Worm (Caenorhabditis elegans) whole organism, early embryonic: ENCODE measurements around the gene C01G10.18.

Source experiments
- B0310.2 ChIP-seq: sonication (generic microtip); optimal IDR thresholded peaks from 2 replicates; lab custom pipeline; 2016; ENCODE audit warnings: mild to moderate bottlenecking, missing genetic modification characterization, missing compliant biosample characterization
- F13C5.2 ChIP-seq: sonication (generic microtip); optimal IDR thresholded peaks from 2 replicates; lab custom pipeline; 2017; ENCODE audit warnings: mild to moderate bottlenecking, missing genetic modification characterization, inconsistent platforms, missing compliant biosample characterization
- aly-1 ChIP-seq: sonication (generic microtip); optimal IDR thresholded peaks from 2 replicates; lab custom pipeline; 2016; ENCODE audit warnings: missing genetic modification characterization, missing compliant biosample characterization
- ama-1 ChIP-seq: fragments of 150-350 bp; optimal IDR thresholded peaks from 2 replicates; lab custom pipeline; 2014
- ceh-13 ChIP-seq: fragments of 200-800 bp; sonication (Bioruptor generic); optimal IDR thresholded peaks from 2 replicates; lab custom pipeline; 2018; ENCODE audit warnings: mild to moderate bottlenecking, missing genetic modification characterization, missing compliant biosample characterization
- ceh-36 ChIP-seq: sonication (generic microtip); optimal IDR thresholded peaks from 2 replicates; lab custom pipeline; 2016; ENCODE audit warnings: missing genetic modification characterization, inconsistent platforms, missing compliant biosample characterization
- flt-1 ChIP-seq: fragments of 200-800 bp; sonication (Bioruptor generic); IDR thresholded peaks from 2 replicates; pipeline ENCODE4 v1.3.6; 2022; ENCODE audit warnings: missing genetic modification characterization, missing compliant biosample characterization
- hmbx-1 ChIP-seq: sonication (generic microtip); optimal IDR thresholded peaks from 2 replicates; lab custom pipeline; 2016; ENCODE audit warnings: mild to moderate bottlenecking, missing genetic modification characterization, missing compliant biosample characterization
- hnd-1 ChIP-seq: sonication (generic microtip); optimal IDR thresholded peaks from 2 replicates; lab custom pipeline; 2016; ENCODE audit warnings: missing genetic modification characterization, missing compliant biosample characterization
- pes-1 ChIP-seq: fragments of 200-800 bp; sonication (Bioruptor generic); IDR thresholded peaks from 2 replicates; pipeline ENCODE4 v1.3.6; 2022; ENCODE audit warnings: missing genetic modification reagents, missing genetic modification characterization, missing compliant biosample characterization
- scrt-1 ChIP-seq: fragments of 200-800 bp; sonication (Bioruptor generic); IDR thresholded peaks from 2 replicates; pipeline ENCODE4 v1.3.6; 2022; ENCODE audit warnings: missing genetic modification characterization, missing compliant biosample characterization
- sea-1 ChIP-seq: fragments of 200-800 bp; sonication (Bioruptor generic); conservative IDR thresholded peaks from 2 replicates; pipeline ENCODE4 v1.3.6; 2022; ENCODE audit warnings: missing genetic modification characterization, missing compliant biosample characterization
- tbx-11 ChIP-seq: fragments of 200-800 bp; sonication (Bioruptor generic); IDR thresholded peaks from 2 replicates; pipeline ENCODE4 v1.3.6; 2022; ENCODE audit warnings: missing genetic modification characterization, missing compliant biosample characterization
- tbx-37 ChIP-seq: fragments of 200-800 bp; sonication (Bioruptor generic); conservative IDR thresholded peaks from 2 replicates; pipeline ENCODE4 v1.3.6; 2022; ENCODE audit warnings: missing genetic modification reagents, missing genetic modification characterization, missing compliant biosample characterization

The C01G10.18 gene

ce11 chrV:15056346-15056839 lies 32.1 kb downstream of the C01G10.18 start:
- no peak for TF ChIP-seq hmbx-1
- TF ChIP-seq ceh-36 (tag; lab: Kevin White, UChicago), result no peak
- no peak for TF ChIP-seq hnd-1
- no peak for TF ChIP-seq flt-1 (GFP tag; lab: Robert Waterston, UW)
- no peak for TF ChIP-seq ceh-13
- no peak for TF ChIP-seq F13C5.2 (tag; lab: Kevin White, UChicago)
- TF ChIP-seq ama-1 (lab: Kevin White, UChicago), result no peak

ce11 chrV:15055873-15056272 lies 32.6 kb downstream of the C01G10.18 start, which contains the start of gene C25D7.16:
TSS of gene C25D7.16 (plus strand) at chrV:15056173.
- no peak for TF ChIP-seq scrt-1 (GFP tag; lab: Robert Waterston, UW)
- no peak for TF ChIP-seq ceh-13

- no peak for TF ChIP-seq ceh-13
Measured at ce11 chrV:15054733-15055132, 33.8 kb downstream of the C01G10.18 start.

ce11 chrV:15052368-15052767 lies 36.1 kb downstream of the C01G10.18 start, which contains the start of the genes fbxa-82 and C25D7.5:
TSS of gene fbxa-82 (minus strand) at chrV:15052530.
TSS of gene C25D7.5 (plus strand) at chrV:15052650.
- TF ChIP-seq ceh-13, result no peak
- TF ChIP-seq flt-1 (GFP tag; lab: Robert Waterston, UW), result no peak

- no peak for TF ChIP-seq tbx-37 (GFP tag; lab: Robert Waterston, UW)
- TF ChIP-seq hmbx-1, result no peak
- TF ChIP-seq sea-1 (GFP tag; lab: Robert Waterston, UW), result no peak
- no peak for TF ChIP-seq pes-1 (GFP tag; lab: Robert Waterston, UW)
- no peak for TF ChIP-seq flt-1 (GFP tag; lab: Robert Waterston, UW)
- no peak for TF ChIP-seq ceh-36 (tag; lab: Kevin White, UChicago)
- TF ChIP-seq aly-1, result no peak
- TF ChIP-seq tbx-11, result no peak
Measured at ce11 chrV:15051720-15052119, 36.8 kb downstream of the C01G10.18 start.

- TF ChIP-seq scrt-1 (GFP tag; lab: Robert Waterston, UW) (no peak), pes-1 (GFP tag; lab: Robert Waterston, UW) (no peak), tbx-37 (GFP tag; lab: Robert Waterston, UW) (no peak), B0310.2 (tag; lab: Kevin White, UChicago) (no peak)
Measured at ce11 chrV:15048107-15048506, 40.4 kb downstream of the C01G10.18 start, which contains the start of gene sdc-3. TSS of gene sdc-3 (minus strand) at chrV:15048207.
